Worm (Caenorhabditis elegans): Measurements from ENCODE around the gene srj-23.

ce11 chrV:1433419-1433765 lies 18.0 kb upstream of the srj-23 start:
- no peak for TF ChIP-seq ets-4 (GFP tag; optimal IDR thresholded peaks at IDR 0.05)
- TF ChIP-seq Y67H2A.10 (GFP tag; conservative IDR thresholded peaks at IDR 0.05), result no peak
- no peak for TF ChIP-seq snpc-1.1 (tag; optimal IDR thresholded peaks at IDR 0.05; ENCODE audit: insufficient read depth)
- TF ChIP-seq nhr-120 (GFP tag; IDR thresholded peaks at IDR 0.05), result no peak
- TF ChIP-seq F10E7.11 (tag; optimal IDR thresholded peaks at IDR 0.05), result no peak
